Fruit fly (Drosophila melanogaster) whole organism, embryonic: ENCODE data around the gene tinc.

Experiments used
- CG11695 ChIP-seq: fragments of 200-800 bp; sonication (Bioruptor generic); IDR thresholded peaks from 3 replicates; pipeline ENCODE4 v1.3.6; 2022; ENCODE audit warnings: missing biosample characterization, missing genetic modification characterization
- CG11723 ChIP-seq: fragments of 200-800 bp; sonication (Bioruptor generic); optimal IDR thresholded peaks from 2 replicates; lab custom pipeline; 2017; ENCODE audit warnings: missing biosample characterization, mild to moderate bottlenecking, missing genetic modification characterization
- CG12391 ChIP-seq: fragments of 200-800 bp; sonication (Bioruptor generic); optimal IDR thresholded peaks from 3 replicates; lab custom pipeline; 2018; ENCODE audit warnings: missing biosample characterization, mild to moderate bottlenecking, missing genetic modification characterization, moderate library complexity
- CG12659 ChIP-seq: fragments of 200-800 bp; sonication (Bioruptor generic); optimal IDR thresholded peaks from 3 replicates; lab custom pipeline; 2017; ENCODE audit warnings: mild to moderate bottlenecking, missing biosample characterization, missing genetic modification reagents, missing genetic modification characterization
- CG14014 ChIP-seq: fragments of 200-800 bp; sonication (Bioruptor generic); IDR thresholded peaks from 2 replicates; pipeline ENCODE4 v1.3.6; 2022; ENCODE audit warnings: missing biosample characterization, missing genetic modification characterization
- CG14050 ChIP-seq: fragments of 200-800 bp; sonication (Bioruptor generic); IDR thresholded peaks from 3 replicates; pipeline ENCODE4 v1.3.6; 2022; ENCODE audit warnings: missing biosample characterization, missing genetic modification characterization
- CG15479 ChIP-seq: fragments of 200-800 bp; sonication (Bioruptor generic); optimal IDR thresholded peaks from 3 replicates; lab custom pipeline; 2019; ENCODE audit warnings: missing biosample characterization, mild to moderate bottlenecking, missing genetic modification characterization, moderate library complexity
- CG15601 ChIP-seq: fragments of 200-800 bp; sonication (Bioruptor generic); optimal IDR thresholded peaks from 3 replicates; lab custom pipeline; 2019; ENCODE audit warnings: missing biosample characterization, mild to moderate bottlenecking, missing genetic modification characterization, moderate library complexity
- CG16815 ChIP-seq: fragments of 200-800 bp; sonication (Bioruptor generic); optimal IDR thresholded peaks from 3 replicates; lab custom pipeline; 2017; ENCODE audit warnings: missing biosample characterization, mild to moderate bottlenecking, missing genetic modification characterization
- CG17359 ChIP-seq: fragments of 200-800 bp; sonication (Bioruptor generic); optimal IDR thresholded peaks from 3 replicates; lab custom pipeline; 2018; ENCODE audit warnings: missing biosample characterization, mild to moderate bottlenecking, missing genetic modification characterization, moderate library complexity
- CG17385 ChIP-seq: fragments of 200-800 bp; sonication (Bioruptor generic); optimal IDR thresholded peaks from 3 replicates; lab custom pipeline; 2018; ENCODE audit warnings: missing biosample characterization, mild to moderate bottlenecking, missing genetic modification characterization
- CG18619 ChIP-seq: fragments of 200-800 bp; sonication (Bioruptor generic); optimal IDR thresholded peaks from 3 replicates; lab custom pipeline; 2017; ENCODE audit warnings: missing biosample characterization, mild to moderate bottlenecking, missing genetic modification characterization
- CG2120 ChIP-seq: fragments of 200-800 bp; sonication (Bioruptor generic); optimal IDR thresholded peaks from 3 replicates; lab custom pipeline; 2016; ENCODE audit warnings: missing biosample characterization, missing genetic modification characterization
- CG2678 ChIP-seq: fragments of 200-800 bp; sonication (Bioruptor generic); optimal IDR thresholded peaks from 3 replicates; lab custom pipeline; 2019; ENCODE audit warnings: missing biosample characterization, mild to moderate bottlenecking, missing genetic modification characterization, moderate library complexity
- CG30020 ChIP-seq: fragments of 200-800 bp; optimal IDR thresholded peaks from 2 replicates; lab custom pipeline; 2019; ENCODE audit warnings: missing biosample characterization, mild to moderate bottlenecking, missing genetic modification characterization, moderate library complexity
- CG3281 ChIP-seq: fragments of 200-800 bp; sonication (Bioruptor generic); optimal IDR thresholded peaks from 3 replicates; lab custom pipeline; 2017; ENCODE audit warnings: missing biosample characterization, mild to moderate bottlenecking, missing genetic modification characterization
- CG34422 ChIP-seq: fragments of 200-800 bp; sonication (Bioruptor generic); IDR thresholded peaks from 3 replicates; pipeline ENCODE4 v1.3.6; 2022; ENCODE audit warnings: missing biosample characterization, missing genetic modification characterization
- CG3726 ChIP-seq: fragments of 200-800 bp; sonication (Bioruptor generic); IDR thresholded peaks from 3 replicates; pipeline ENCODE4, ENCODE4 v1.3.6; 2022; ENCODE audit warnings: missing biosample characterization, missing genetic modification characterization
- CG4707 ChIP-seq: fragments of 200-800 bp; sonication (Bioruptor generic); optimal IDR thresholded peaks from 2 replicates; lab custom pipeline; 2018; ENCODE audit warnings: missing biosample characterization, mild to moderate bottlenecking, missing genetic modification characterization, moderate library complexity
- CG6791 ChIP-seq: fragments of 200-800 bp; sonication (Bioruptor generic); IDR thresholded peaks from 3 replicates; pipeline ENCODE4 v1.3.6; 2022; ENCODE audit warnings: missing biosample characterization, missing genetic modification characterization; ENCODE audit not compliant: partially characterized antibody
- CG7372 ChIP-seq: fragments of 200-800 bp; sonication (Bioruptor generic); IDR thresholded peaks from 2 replicates; pipeline ENCODE4 v1.3.6; 2022; ENCODE audit warnings: missing biosample characterization, missing genetic modification characterization
- CG9876 ChIP-seq: fragments of 200-800 bp; sonication (Bioruptor generic); optimal IDR thresholded peaks from 2 replicates; lab custom pipeline; 2016; ENCODE audit warnings: missing biosample characterization, missing genetic modification characterization
- CHES-1-like ChIP-seq: fragments of 200-800 bp; sonication (Bioruptor generic); optimal IDR thresholded peaks from 2 replicates; lab custom pipeline; 2016; ENCODE audit warnings: missing biosample characterization, missing genetic modification characterization
- Camta ChIP-seq: fragments of 200-800 bp; sonication (Bioruptor generic); optimal IDR thresholded peaks from 2 replicates; lab custom pipeline; 2016; ENCODE audit warnings: missing biosample characterization, missing genetic modification characterization
- D ChIP-seq, 2 experiments: fragments of 200-800 bp in 1 of 2; fragments of >200 bp in 1 of 2; sonication (Bioruptor generic) in 1 of 2; optimal IDR thresholded peaks; 2 replicates in 1 of 2; 3 replicates in 1 of 2; lab custom pipeline; 2017; ENCODE audit warnings: mild to moderate bottlenecking in 1 of 2, missing biosample characterization in 1 of 2, missing genetic modification characterization in 1 of 2, missing genetic modification reagents in 1 of 2
- Dad ChIP-seq: fragments of 200-800 bp; sonication (Bioruptor generic); optimal IDR thresholded peaks from 3 replicates; lab custom pipeline; 2016; ENCODE audit warnings: missing biosample characterization, missing genetic modification characterization
- Dek ChIP-seq: fragments of 200-800 bp; sonication (Bioruptor generic); optimal IDR thresholded peaks from 3 replicates; lab custom pipeline; 2019; ENCODE audit warnings: missing biosample characterization, mild to moderate bottlenecking, missing genetic modification characterization, moderate library complexity
- Dip3 ChIP-seq: fragments of 200-800 bp; sonication (Bioruptor generic); optimal IDR thresholded peaks from 3 replicates; lab custom pipeline; 2016; ENCODE audit warnings: missing biosample characterization, missing genetic modification characterization
- Drgx ChIP-seq: fragments of 200-800 bp; sonication (Bioruptor generic); IDR thresholded peaks from 2 replicates; pipeline ENCODE4 v1.3.6; 2022; ENCODE audit warnings: missing biosample characterization, missing genetic modification characterization
- ERR ChIP-seq: fragments of 200-800 bp; sonication (Bioruptor generic); optimal IDR thresholded peaks from 2 replicates; lab custom pipeline; 2016; ENCODE audit warnings: missing biosample characterization, missing genetic modification characterization
- Jarid2 ChIP-seq: fragments of 200-800 bp; sonication (Bioruptor generic); optimal IDR thresholded peaks from 3 replicates; lab custom pipeline; 2017; ENCODE audit warnings: mild to moderate bottlenecking, missing biosample characterization, missing genetic modification reagents, missing genetic modification characterization
- Lpt ChIP-seq: fragments of >200 bp; optimal IDR thresholded peaks from 2 replicates; lab custom pipeline; 2018; ENCODE audit warnings: missing biosample characterization, missing genetic modification characterization
- Max ChIP-seq: fragments of 200-800 bp; sonication (Bioruptor generic); optimal IDR thresholded peaks from 2 replicates; lab custom pipeline; 2016; ENCODE audit warnings: missing biosample characterization, mild to moderate bottlenecking, missing genetic modification characterization
- Sry-δ ChIP-seq: fragments of 200-800 bp; sonication (Bioruptor generic); optimal IDR thresholded peaks from 2 replicates; lab custom pipeline; 2016; ENCODE audit warnings: missing biosample characterization, missing genetic modification characterization
- Taf1 ChIP-seq: fragments of 200-800 bp; sonication (Bioruptor generic); IDR thresholded peaks from 2 replicates; pipeline ENCODE4 v1.3.6; 2022; ENCODE audit warnings: missing biosample characterization, missing genetic modification characterization
- Trl ChIP-seq, 3 experiments: fragments of >200 bp in 2 of 3; fragments of 200-800 bp in 1 of 3; sonication (Bioruptor generic) in 1 of 3; optimal IDR thresholded peaks; 2 replicates in 1 of 3; 3 replicates in 2 of 3; lab custom pipeline; 2016 to 2017; ENCODE audit warnings: missing biosample characterization in 1 of 3, missing genetic modification characterization in 1 of 3
- bbx ChIP-seq: fragments of 200-800 bp; sonication (Bioruptor generic); IDR thresholded peaks from 2 replicates; pipeline ENCODE4 v1.3.6; 2022; ENCODE audit warnings: missing biosample characterization, missing genetic modification characterization; ENCODE audit not compliant: partially characterized antibody
- crc ChIP-seq: fragments of 200-800 bp; sonication (Bioruptor generic); optimal IDR thresholded peaks from 2 replicates; lab custom pipeline; 2016; ENCODE audit warnings: missing biosample characterization, missing genetic modification characterization
- cwo ChIP-seq: fragments of 200-800 bp; sonication (Bioruptor generic); optimal IDR thresholded peaks from 3 replicates; lab custom pipeline; 2017; ENCODE audit warnings: missing biosample characterization, missing genetic modification characterization, mild to moderate bottlenecking, moderate library complexity, missing genetic modification reagents
- fd3F ChIP-seq: fragments of 200-800 bp; sonication (Bioruptor generic); optimal IDR thresholded peaks from 2 replicates; lab custom pipeline; 2018; ENCODE audit warnings: missing biosample characterization, mild to moderate bottlenecking, missing genetic modification characterization, moderate library complexity
- gro ChIP-seq: fragments of 200-800 bp; sonication (Bioruptor generic); optimal IDR thresholded peaks from 2 replicates; lab custom pipeline; 2016; ENCODE audit warnings: missing biosample characterization, missing genetic modification characterization
- hb ChIP-seq: fragments of 200-800 bp; sonication (Bioruptor generic); IDR thresholded peaks from 3 replicates; pipeline ENCODE4 v1.3.6; 2022; ENCODE audit warnings: missing biosample characterization, missing genetic modification characterization; ENCODE audit not compliant: partially characterized antibody
- her ChIP-seq: fragments of 200-800 bp; sonication (Bioruptor generic); optimal IDR thresholded peaks from 2 replicates; lab custom pipeline; 2016; ENCODE audit warnings: missing biosample characterization, missing genetic modification characterization
- nmo ChIP-seq: fragments of 200-800 bp; sonication (Bioruptor generic); optimal IDR thresholded peaks from 2 replicates; lab custom pipeline; 2018; ENCODE audit warnings: missing biosample characterization, mild to moderate bottlenecking, missing genetic modification characterization, moderate library complexity
- ranshi ChIP-seq: fragments of 200-800 bp; sonication (Bioruptor generic); IDR thresholded peaks from 2 replicates; pipeline ENCODE4 v1.3.6; 2022; ENCODE audit warnings: missing biosample characterization, missing genetic modification characterization
- row ChIP-seq: fragments of 200-800 bp; sonication (Bioruptor generic); IDR thresholded peaks from 3 replicates; pipeline ENCODE4 v1.3.6; 2022; ENCODE audit warnings: missing biosample characterization, missing genetic modification characterization
- toy ChIP-seq: fragments of 200-800 bp; sonication (Bioruptor generic); IDR thresholded peaks from 2 replicates; pipeline ENCODE4 v1.3.6; 2022; ENCODE audit warnings: missing biosample characterization, missing genetic modification characterization

The tinc gene

DNA sequence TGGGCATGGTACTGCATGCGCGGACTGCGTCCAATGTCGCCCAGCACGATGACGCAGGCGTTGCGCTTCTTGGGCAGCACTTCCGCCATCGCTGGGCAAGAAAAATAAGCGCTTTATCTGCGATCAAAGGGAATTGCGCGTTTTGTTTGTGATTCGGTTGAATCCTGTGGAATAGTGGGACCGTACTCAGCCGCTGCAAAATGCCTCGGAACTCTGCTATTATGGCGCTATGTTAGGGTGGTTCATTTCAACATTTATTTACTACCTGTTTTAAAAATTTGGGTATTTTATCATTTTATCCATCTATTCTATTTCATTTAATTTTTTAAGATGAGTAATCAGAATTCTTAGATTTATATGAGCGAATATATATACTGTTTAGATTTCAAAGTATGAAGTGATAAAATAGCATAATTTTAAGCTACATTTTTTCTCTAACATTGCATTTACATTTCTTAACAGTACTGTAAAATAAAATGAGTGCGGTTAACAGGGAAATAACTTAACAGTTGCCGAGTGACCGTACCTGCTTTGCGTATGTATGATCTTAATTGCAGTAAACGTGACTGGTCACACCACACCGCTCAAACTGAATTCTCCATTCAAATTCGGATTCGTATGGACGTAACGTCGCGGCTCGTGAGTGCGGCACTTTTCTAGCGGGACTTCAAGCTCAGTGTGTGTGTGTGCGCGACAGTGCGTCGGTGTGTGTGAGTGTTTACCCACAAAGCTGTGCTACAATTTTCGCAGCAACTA is at the start of gene tinc, which contains the start of gene Alg1 (continued):
- TF ChIP-seq row (GFP tag; lab: Robert Waterston, UW) (peak; percentile 85), CG34422 (GFP tag; lab: Robert Waterston, UW) (peak; percentile 16; the same call in 1 of the 3 replicates), CG30020 (tag; lab: Kevin White, UChicago) (peak; percentile 66), Drgx (GFP tag; lab: Robert Waterston, UW) (peak; percentile 51; the same call in 1 of the 2 replicates), CG2120 (peak; percentile 84), Lpt (GFP tag; lab: Kevin White, UChicago) (no peak), CG18619 (GFP tag; lab: Kevin White, UChicago) (peak; percentile 42), CG2678 (tag; lab: Kevin White, UChicago) (peak; percentile 86), CG16815 (no peak), CG14050 (GFP tag; lab: Robert Waterston, UW) (no peak; the same call in 2 of the 3 replicates), CG17385 (GFP tag; lab: Kevin White, UChicago) (peak; percentile 63), her (GFP tag; lab: Kevin White, UChicago) (no peak), CG11695 (GFP tag; lab: Robert Waterston, UW) (peak; percentile 74), bbx (GFP tag; lab: Robert Waterston, UW) (peak; percentile 54; the same call in 1 of the 2 replicates), gro (GFP tag; lab: Kevin White, UChicago) (no peak), Max (GFP tag; lab: Kevin White, UChicago) (peak; percentile 41), CG9876 (no peak), Taf1 (GFP tag; lab: Robert Waterston, UW) (peak; percentile 60), CG12659 (peak; percentile 81), ranshi (GFP tag; lab: Robert Waterston, UW) (0 out of 2 replicates have a peak, but pooled peaks have one; percentile 26), fd3F (GFP tag; lab: Kevin White, UChicago) (peak; percentile 71), hb (GFP tag; lab: Robert Waterston, UW) (no peak), CG15601 (tag; lab: Kevin White, UChicago) (peak; percentile 74), CG4707 (GFP tag; lab: Kevin White, UChicago) (no peak), crc (GFP tag; lab: Kevin White, UChicago) (no peak), CG7372 (GFP tag; lab: Robert Waterston, UW) (peak; percentile 26; the same call in 1 of the 2 replicates), Trl (optimal IDR thresholded peaks at IDR 0.05; lab: Kevin White, UChicago) (no peak), Trl (GFP tag; optimal IDR thresholded peaks at IDR 0.05; lab: Kevin White, UChicago) (peak; percentile 45), CG12391 (tag; lab: Kevin White, UChicago) (peak; percentile 88), CG11723 (GFP tag; lab: Kevin White, UChicago) (peak; percentile 14), CG6791 (GFP tag; lab: Robert Waterston, UW) (0 out of 3 replicates have a peak, but pooled peaks have one; percentile 8), CG17359 (peak; percentile 76), toy (GFP tag; lab: Robert Waterston, UW) (no peak), CHES-1-like (GFP tag; lab: Kevin White, UChicago) (no peak), nmo (peak; percentile 54), D (optimal IDR thresholded peaks at IDR 0.05; lab: Kevin White, UChicago) (no peak), D (GFP tag; optimal IDR thresholded peaks at IDR 0.05; lab: Kevin White, UChicago) (no peak), cwo (peak; percentile 32), CG3281 (GFP tag; lab: Kevin White, UChicago) (peak; percentile 64), Dip3 (GFP tag; lab: Kevin White, UChicago) (peak; percentile 24), Dad (GFP tag; lab: Kevin White, UChicago) (no peak), CG14014 (GFP tag; lab: Robert Waterston, UW) (0 out of 2 replicates have a peak, but pooled peaks have one; percentile 40), Dek (tag; lab: Kevin White, UChicago) (peak; percentile 56), Jarid2 (GFP tag; lab: Kevin White, UChicago) (peak; percentile 91), Sry-δ (GFP tag; lab: Kevin White, UChicago) (peak; percentile 23), CG3726 (GFP tag; lab: Robert Waterston, UW) (no peak), CG15479 (GFP tag; lab: Kevin White, UChicago) (peak; percentile 83), Camta (GFP tag; lab: Kevin White, UChicago) (peak; percentile 6), ERR (peak; percentile 18)
